Worm (Caenorhabditis elegans): ENCODE data around the gene F58E6.11.

F58E6.11 gene

ce11 chrV:9798212-9798611 is 40.4 kb upstream of the F58E6.11 start:
- no peak for TF ChIP-seq hlh-1 (tag; optimal IDR thresholded peaks at IDR 0.05)
- no peak for TF ChIP-seq flh-1 (GFP tag; optimal IDR thresholded peaks at IDR 0.05)
- no peak for TF ChIP-seq snpc-4 (tag; optimal IDR thresholded peaks at IDR 0.05)
- TF ChIP-seq M03D4.4 (tag; optimal IDR thresholded peaks at IDR 0.05): no peak
- TF ChIP-seq nhr-28 (tag; optimal IDR thresholded peaks at IDR 0.05): no peak

ce11 chrV:9796562-9796961 is 38.8 kb upstream of the F58E6.11 start, which contains the start of gene F46B6.9:
TSS of gene F46B6.9 (plus strand) at chrV:9796862.
- TF ChIP-seq bed-3 (GFP tag; optimal IDR thresholded peaks at IDR 0.05) (no peak), sptf-1 (tag; optimal IDR thresholded peaks at IDR 0.05) (no peak), snpc-4 (tag; optimal IDR thresholded peaks at IDR 0.05) (no peak), ceh-43 (GFP tag; optimal IDR thresholded peaks at IDR 0.05) (no peak), elt-3 (tag; optimal IDR thresholded peaks at IDR 0.05) (no peak), lin-13 (tag; optimal IDR thresholded peaks at IDR 0.05) (no peak), mls-2 (tag; optimal IDR thresholded peaks at IDR 0.05) (no peak), hlh-1 (tag; optimal IDR thresholded peaks at IDR 0.05) (no peak), unc-62 (GFP tag; optimal IDR thresholded peaks at IDR 0.05) (no peak), unc-120 (tag; optimal IDR thresholded peaks at IDR 0.05; ENCODE audit: poor library complexity, severe bottlenecking) (no peak), pha-4 (tag; optimal IDR thresholded peaks at IDR 0.05) (no peak), ham-2 (GFP tag; optimal IDR thresholded peaks at IDR 0.05) (no peak), drap-1 (GFP tag; optimal IDR thresholded peaks at IDR 0.05) (no peak), lsy-2 (tag; optimal IDR thresholded peaks at IDR 0.05) (no peak), lin-32 (GFP tag; optimal IDR thresholded peaks at IDR 0.05) (no peak), ces-1 (GFP tag; optimal IDR thresholded peaks at IDR 0.05) (no peak), ceh-83 (GFP tag; optimal IDR thresholded peaks at IDR 0.05) (no peak), nhr-76 (tag; optimal IDR thresholded peaks at IDR 0.05) (no peak), tbx-8 (GFP tag; optimal IDR thresholded peaks at IDR 0.05) (no peak), ztf-11 (tag; optimal IDR thresholded peaks at IDR 0.05) (no peak)

ce11 chrV:9796002-9796401 is 38.2 kb upstream of the F58E6.11 start:
- no peak for TF ChIP-seq sptf-1 (tag; optimal IDR thresholded peaks at IDR 0.05)
- peak; percentile 17 for TF ChIP-seq ces-1 (GFP tag; optimal IDR thresholded peaks at IDR 0.05)

- no peak for TF ChIP-seq mls-2 (tag; optimal IDR thresholded peaks at IDR 0.05)
- no peak for TF ChIP-seq mab-5 (tag; optimal IDR thresholded peaks at IDR 0.05)
- no peak for TF ChIP-seq unc-120 (tag; optimal IDR thresholded peaks at IDR 0.05; ENCODE audit: poor library complexity, severe bottlenecking)
- TF ChIP-seq sptf-1 (tag; optimal IDR thresholded peaks at IDR 0.05): no peak
- no peak for TF ChIP-seq cnd-1 (tag; optimal IDR thresholded peaks at IDR 0.05)
- TF ChIP-seq hlh-1 (tag; optimal IDR thresholded peaks at IDR 0.05): no peak
- TF ChIP-seq lin-13 (tag; optimal IDR thresholded peaks at IDR 0.05): no peak
- no peak for TF ChIP-seq elt-1 (tag; optimal IDR thresholded peaks at IDR 0.05; ENCODE audit: borderline replicate concordance, insufficient read depth)
- no peak for TF ChIP-seq lsy-2 (tag; optimal IDR thresholded peaks at IDR 0.05)
- TF ChIP-seq flh-1 (GFP tag; optimal IDR thresholded peaks at IDR 0.05): no peak
- TF ChIP-seq ham-2 (GFP tag; optimal IDR thresholded peaks at IDR 0.05): no peak
- TF ChIP-seq ces-1 (GFP tag; optimal IDR thresholded peaks at IDR 0.05): no peak
- TF ChIP-seq drap-1 (GFP tag; optimal IDR thresholded peaks at IDR 0.05): no peak
- TF ChIP-seq tbx-8 (GFP tag; optimal IDR thresholded peaks at IDR 0.05): no peak
- no peak for TF ChIP-seq M03D4.4 (tag; optimal IDR thresholded peaks at IDR 0.05)
Measured at ce11 chrV:9794997-9795396, 37.2 kb upstream of the F58E6.11 start.

- TF ChIP-seq mab-5 (tag; optimal IDR thresholded peaks at IDR 0.05): no peak
Measured at ce11 chrV:9791332-9791731, 33.5 kb upstream of the F58E6.11 start, which contains the start of gene lipl-2. TSS of gene lipl-2 (plus strand) at chrV:9791567.

- TF ChIP-seq ceh-83 (GFP tag; optimal IDR thresholded peaks at IDR 0.05): no peak
- TF ChIP-seq elt-1 (tag; optimal IDR thresholded peaks at IDR 0.05; ENCODE audit: borderline replicate concordance, insufficient read depth): no peak
- no peak for TF ChIP-seq sem-2 (GFP tag; optimal IDR thresholded peaks at IDR 0.05)
- no peak for TF ChIP-seq M03D4.4 (tag; optimal IDR thresholded peaks at IDR 0.05)
- TF ChIP-seq zip-8 (tag; optimal IDR thresholded peaks at IDR 0.05): no peak
- no peak for TF ChIP-seq lsy-2 (tag; optimal IDR thresholded peaks at IDR 0.05)
- no peak for TF ChIP-seq mab-5 (tag; optimal IDR thresholded peaks at IDR 0.05)
- TF ChIP-seq unc-120 (tag; optimal IDR thresholded peaks at IDR 0.05; ENCODE audit: poor library complexity, severe bottlenecking): no peak
- peak; percentile 92 for TF ChIP-seq mep-1 (tag; optimal IDR thresholded peaks at IDR 0.05)
- no peak for TF ChIP-seq blmp-1 (tag; optimal IDR thresholded peaks at IDR 0.05)
- no peak for TF ChIP-seq ceh-43 (GFP tag; optimal IDR thresholded peaks at IDR 0.05)
- no peak for TF ChIP-seq drap-1 (GFP tag; optimal IDR thresholded peaks at IDR 0.05)
- TF ChIP-seq nhr-28 (tag; optimal IDR thresholded peaks at IDR 0.05): no peak
- no peak for TF ChIP-seq ceh-39 (tag; optimal IDR thresholded peaks at IDR 0.05)
- peak; percentile 68 for TF ChIP-seq sptf-1 (tag; optimal IDR thresholded peaks at IDR 0.05)
- peak; percentile 84 for TF ChIP-seq pha-4 (tag; optimal IDR thresholded peaks at IDR 0.05)
- no peak for TF ChIP-seq elt-3 (tag; optimal IDR thresholded peaks at IDR 0.05)
- TF ChIP-seq hlh-1 (tag; optimal IDR thresholded peaks at IDR 0.05): peak; percentile 72
- no peak for TF ChIP-seq ztf-11 (tag; optimal IDR thresholded peaks at IDR 0.05)
- TF ChIP-seq ham-2 (GFP tag; optimal IDR thresholded peaks at IDR 0.05): no peak
- no peak for TF ChIP-seq cnd-1 (tag; optimal IDR thresholded peaks at IDR 0.05)
- peak; percentile 84 for TF ChIP-seq lin-13 (tag; optimal IDR thresholded peaks at IDR 0.05)
- TF ChIP-seq flh-1 (GFP tag; optimal IDR thresholded peaks at IDR 0.05): no peak
- TF ChIP-seq unc-62 (GFP tag; optimal IDR thresholded peaks at IDR 0.05): peak; percentile 67
- no peak for TF ChIP-seq snpc-4 (tag; optimal IDR thresholded peaks at IDR 0.05)
- TF ChIP-seq lin-32 (GFP tag; optimal IDR thresholded peaks at IDR 0.05): peak; percentile 4
- no peak for TF ChIP-seq nhr-12 (tag; optimal IDR thresholded peaks at IDR 0.05)
- TF ChIP-seq unc-39 (tag; optimal IDR thresholded peaks at IDR 0.05): no peak
- TF ChIP-seq nhr-2 (tag; optimal IDR thresholded peaks at IDR 0.05): no peak
- no peak for TF ChIP-seq nhr-76 (tag; optimal IDR thresholded peaks at IDR 0.05)
- TF ChIP-seq tbx-8 (GFP tag; optimal IDR thresholded peaks at IDR 0.05): no peak
- TF ChIP-seq mls-2 (tag; optimal IDR thresholded peaks at IDR 0.05): no peak
Measured at ce11 chrV:9789657-9790261, 32.0 kb upstream of the F58E6.11 start, which contains the start of gene ztf-7. TSS of gene ztf-7 (minus strand) at chrV:9789707.
